Fruit fly (Drosophila melanogaster) whole organism, adult: ENCODE data around the gene Hrd3.

Experiments used
- CG11617 ChIP-seq: fragments of 200-800 bp; sonication (Bioruptor generic); optimal IDR thresholded peaks from 2 replicates; lab custom pipeline; 2017; ENCODE audit warnings: mild to moderate bottlenecking, missing biosample characterization, missing genetic modification reagents, missing genetic modification characterization
- CG12768 ChIP-seq: fragments of 200-800 bp; sonication (Bioruptor generic); optimal IDR thresholded peaks from 2 replicates; lab custom pipeline; 2017; ENCODE audit warnings: missing biosample characterization, missing genetic modification characterization, mild to moderate bottlenecking, moderate library complexity, missing genetic modification reagents
- CG14711 ChIP-seq: fragments of 200-800 bp; sonication (Bioruptor generic); optimal IDR thresholded peaks from 2 replicates; lab custom pipeline; 2018; ENCODE audit warnings: missing biosample characterization, mild to moderate bottlenecking, missing genetic modification characterization, moderate library complexity
- CG1620 ChIP-seq: fragments of 200-800 bp; sonication (Bioruptor generic); optimal IDR thresholded peaks from 2 replicates; lab custom pipeline; 2016; ENCODE audit warnings: missing biosample characterization, missing genetic modification characterization
- CG33017 ChIP-seq: fragments of 200-800 bp; sonication (Bioruptor generic); optimal IDR thresholded peaks from 2 replicates; lab custom pipeline; 2018; ENCODE audit warnings: missing biosample characterization, mild to moderate bottlenecking, missing genetic modification characterization, moderate library complexity
- CG5204 ChIP-seq: fragments of 200-800 bp; sonication (Bioruptor generic); optimal IDR thresholded peaks from 2 replicates; lab custom pipeline; 2016; ENCODE audit warnings: missing biosample characterization, missing genetic modification characterization
- CG7045 ChIP-seq: fragments of 200-800 bp; sonication (Bioruptor generic); optimal IDR thresholded peaks from 2 replicates; lab custom pipeline; 2017; ENCODE audit warnings: missing biosample characterization, mild to moderate bottlenecking, missing genetic modification characterization
- CG7101 ChIP-seq: fragments of 200-800 bp; sonication (Bioruptor generic); optimal IDR thresholded peaks from 2 replicates; lab custom pipeline; 2018; ENCODE audit warnings: missing biosample characterization, mild to moderate bottlenecking, missing genetic modification characterization, moderate library complexity
- Clk ChIP-seq: fragments of 200-800 bp; sonication (Bioruptor generic); optimal IDR thresholded peaks from 2 replicates; lab custom pipeline; 2017; ENCODE audit warnings: missing biosample characterization, missing genetic modification characterization
- Crg-1 ChIP-seq: fragments of 200-800 bp; sonication (Bioruptor generic); optimal IDR thresholded peaks from 2 replicates; lab custom pipeline; 2016; ENCODE audit warnings: missing biosample characterization, missing genetic modification characterization
- Hr96 ChIP-seq: fragments of 200-800 bp; sonication (Bioruptor generic); optimal IDR thresholded peaks from 2 replicates; lab custom pipeline; 2016; ENCODE audit warnings: missing biosample characterization, missing genetic modification characterization
- Mnt ChIP-seq: fragments of 200-800 bp; sonication (Bioruptor generic); optimal IDR thresholded peaks from 2 replicates; lab custom pipeline; 2016; ENCODE audit warnings: missing biosample characterization, mild to moderate bottlenecking, missing genetic modification characterization
- bab1 ChIP-seq: fragments of 200-800 bp; sonication (Bioruptor generic); optimal IDR thresholded peaks from 3 replicates; lab custom pipeline; 2019; ENCODE audit warnings: missing biosample characterization, mild to moderate bottlenecking, missing genetic modification characterization, moderate library complexity
- cic ChIP-seq: fragments of 200-800 bp; sonication (Bioruptor generic); optimal IDR thresholded peaks from 2 replicates; lab custom pipeline; 2017; ENCODE audit warnings: missing biosample characterization, mild to moderate bottlenecking, missing genetic modification characterization, moderate library complexity
- cnc ChIP-seq, 2 experiments: fragments of >200 bp; optimal IDR thresholded peaks; 2 replicates each; lab custom pipeline; 2017
- kay ChIP-seq: fragments of 200-800 bp; sonication (Bioruptor generic); peaks from one replicate; lab custom pipeline; 2016; ENCODE audit warnings: missing biosample characterization, missing genetic modification characterization, borderline replicate concordance
- ovo ChIP-seq: fragments of 200-800 bp; sonication (Bioruptor generic); optimal IDR thresholded peaks from 2 replicates; lab custom pipeline; 2016; ENCODE audit warnings: missing biosample characterization, missing genetic modification characterization
- pad ChIP-seq: fragments of 200-800 bp; sonication (Bioruptor generic); optimal IDR thresholded peaks from 3 replicates; lab custom pipeline; 2017; ENCODE audit warnings: missing biosample characterization, missing genetic modification characterization, mild to moderate bottlenecking, moderate library complexity, missing genetic modification reagents
- tj ChIP-seq: fragments of 200-800 bp; sonication (Bioruptor generic); optimal IDR thresholded peaks from 3 replicates; lab custom pipeline; 2017; ENCODE audit warnings: missing biosample characterization, mild to moderate bottlenecking, missing genetic modification characterization, moderate library complexity
- toe ChIP-seq: fragments of 200-800 bp; sonication (Bioruptor generic); optimal IDR thresholded peaks from 2 replicates; lab custom pipeline; 2016; ENCODE audit warnings: missing biosample characterization, missing genetic modification characterization

The Hrd3 gene

DNA sequence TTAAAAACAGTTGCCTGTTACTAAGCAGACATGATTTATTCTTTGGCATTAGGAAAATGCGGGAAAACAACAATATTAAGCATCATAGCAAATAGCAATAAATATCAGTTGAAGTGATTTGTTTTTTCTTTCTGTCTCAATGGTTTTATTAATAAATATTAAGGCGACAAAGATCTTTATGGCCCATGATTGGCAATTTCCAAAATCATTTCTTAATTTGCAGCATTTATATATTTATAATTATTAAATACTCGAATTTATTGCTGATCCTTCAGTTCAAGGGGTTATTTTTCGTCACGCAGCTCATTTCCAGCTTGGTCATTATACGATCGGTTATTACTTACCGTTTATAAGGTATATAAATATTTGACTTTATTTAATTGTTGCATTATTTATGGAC is 30.7 kb downstream of the Hrd3 start:
- no peak for TF ChIP-seq CG5204 (GFP tag; lab: Kevin White, UChicago)
- TF ChIP-seq CG11617 (GFP tag; lab: Kevin White, UChicago), result no peak
- no peak for TF ChIP-seq CG12768 (GFP tag; lab: Kevin White, UChicago)
- no peak for TF ChIP-seq CG7101 (tag; lab: Kevin White, UChicago)
- no peak for TF ChIP-seq pad (GFP tag; lab: Kevin White, UChicago)
- no peak for TF ChIP-seq CG33017 (tag; lab: Kevin White, UChicago)
- TF ChIP-seq CG7045 (GFP tag; lab: Kevin White, UChicago), result no peak
- no peak for TF ChIP-seq toe (GFP tag; lab: Kevin White, UChicago)
- TF ChIP-seq CG14711 (tag; lab: Kevin White, UChicago), result no peak
- no peak for TF ChIP-seq Mnt (GFP tag; lab: Kevin White, UChicago)
- TF ChIP-seq CG1620, result no peak
- TF ChIP-seq cnc (optimal IDR thresholded peaks at IDR 0.05; lab: Kevin White, UChicago), result no peak

DNA sequence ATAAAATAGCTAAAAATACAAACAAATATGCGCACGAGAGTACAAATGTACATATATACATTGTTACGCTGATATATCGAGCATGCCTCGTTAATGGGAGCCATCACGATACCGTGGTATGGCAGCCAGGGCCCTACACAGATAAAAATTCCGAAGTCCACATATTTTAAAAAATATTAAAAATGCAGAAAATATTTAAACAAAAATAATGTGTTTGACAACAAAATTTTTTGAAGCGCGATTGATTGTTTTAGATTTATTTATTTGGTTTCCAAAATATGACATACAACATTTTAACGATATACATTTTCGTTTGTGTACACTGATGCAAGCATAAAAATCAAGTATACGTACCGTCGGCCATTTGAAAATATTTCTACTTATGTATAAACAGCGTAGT is 31.6 kb downstream of the Hrd3 start:
- TF ChIP-seq CG5204 (GFP tag; lab: Kevin White, UChicago), result peak; percentile 66
- TF ChIP-seq cic (GFP tag; lab: Kevin White, UChicago), result no peak
- TF ChIP-seq CG14711 (tag; lab: Kevin White, UChicago), result peak; percentile 79
- TF ChIP-seq CG12768 (GFP tag; lab: Kevin White, UChicago), result peak; percentile 49
- TF ChIP-seq Mnt (GFP tag; lab: Kevin White, UChicago), result peak; percentile 25
- peak; percentile 13 for TF ChIP-seq tj
- TF ChIP-seq cnc (optimal IDR thresholded peaks at IDR 0.05; lab: Kevin White, UChicago), result no peak
- TF ChIP-seq CG33017 (tag; lab: Kevin White, UChicago), result peak; percentile 87
- TF ChIP-seq CG7045 (GFP tag; lab: Kevin White, UChicago), result peak; percentile 78
- TF ChIP-seq ovo (GFP tag; lab: Kevin White, UChicago), result no peak
- peak; percentile 69 for TF ChIP-seq CG11617 (GFP tag; lab: Kevin White, UChicago)
- TF ChIP-seq Hr96 (GFP tag; lab: Kevin White, UChicago), result peak; percentile 4
- peak; percentile 76 for TF ChIP-seq CG7101 (tag; lab: Kevin White, UChicago)
- no peak for TF ChIP-seq Clk
- TF ChIP-seq CG1620, result no peak
- no peak for TF ChIP-seq Crg-1
- TF ChIP-seq kay (GFP tag; lab: Kevin White, UChicago), result peak; percentile 88
- TF ChIP-seq toe (GFP tag; lab: Kevin White, UChicago), result peak; percentile 67
- peak; percentile 20 for TF ChIP-seq bab1 (GFP tag; lab: Kevin White, UChicago)
- peak; percentile 22 for TF ChIP-seq pad (GFP tag; lab: Kevin White, UChicago)

DNA sequence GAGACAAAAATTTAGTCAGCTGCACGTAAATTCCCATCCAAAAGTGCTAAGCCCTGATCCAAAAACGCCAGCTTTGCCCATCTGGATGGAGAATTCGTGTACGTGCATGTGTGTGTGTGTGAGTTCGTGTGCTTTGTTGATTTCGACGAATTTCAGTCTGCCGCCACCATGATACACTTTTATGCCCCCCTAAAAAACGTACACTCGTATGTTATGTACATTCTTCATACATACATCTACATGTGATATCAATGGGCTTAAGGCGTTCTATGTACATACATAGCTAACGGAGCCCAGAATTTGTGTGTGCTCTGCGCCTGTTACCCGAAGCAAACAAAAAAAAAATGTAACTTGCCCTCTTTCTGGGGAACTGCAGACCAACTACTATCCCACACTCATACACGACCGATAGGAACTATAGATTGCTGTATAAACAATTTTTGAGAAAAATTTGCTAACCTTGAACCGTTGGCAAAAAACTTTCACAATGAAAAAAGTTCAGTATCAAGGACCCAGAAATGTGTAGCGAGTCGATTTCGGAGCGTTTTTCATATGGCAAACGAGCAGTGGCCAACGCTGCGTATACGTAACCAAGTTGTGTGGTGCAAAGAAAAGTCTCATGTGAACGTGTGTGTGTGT is 32.5 kb downstream of the Hrd3 start:
- TF ChIP-seq pad (GFP tag; lab: Kevin White, UChicago) (no peak), CG12768 (GFP tag; lab: Kevin White, UChicago) (peak; percentile 32)

DNA sequence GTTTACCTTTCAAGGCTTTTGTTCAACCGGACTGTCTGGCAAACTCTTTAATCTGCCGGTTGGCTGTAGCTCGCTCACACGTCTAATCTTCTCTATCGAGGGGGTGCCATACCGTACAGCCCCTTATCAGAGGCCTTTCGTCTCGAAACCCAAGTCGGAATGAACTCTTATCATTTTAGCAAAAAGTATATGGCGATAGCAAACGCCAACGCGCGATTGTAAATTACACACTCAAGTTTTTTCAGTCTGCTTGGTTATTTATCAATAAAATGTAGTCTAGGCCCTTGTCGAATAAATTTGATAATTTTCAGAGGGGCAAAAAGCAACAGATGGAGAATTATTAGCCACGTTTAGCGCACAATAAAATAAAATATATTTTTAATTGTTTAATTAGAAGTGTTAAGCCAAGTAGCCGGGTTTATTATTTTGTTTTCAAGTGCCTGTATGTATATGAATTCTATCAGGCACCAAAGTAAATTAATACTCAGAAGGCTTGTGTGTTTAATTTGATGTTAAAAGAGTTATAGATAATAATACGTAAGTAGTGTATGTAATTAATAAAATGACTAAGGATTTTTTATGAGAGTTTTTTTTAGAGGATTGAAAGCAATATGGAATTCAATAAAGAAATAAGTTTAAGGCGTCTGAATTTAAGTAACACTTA is 33.4 kb downstream of the Hrd3 start:
- TF ChIP-seq kay (GFP tag; lab: Kevin White, UChicago) (no peak), CG5204 (GFP tag; lab: Kevin White, UChicago) (no peak), cic (GFP tag; lab: Kevin White, UChicago) (peak; percentile 90), tj (no peak), ovo (GFP tag; lab: Kevin White, UChicago) (no peak), bab1 (GFP tag; lab: Kevin White, UChicago) (no peak), CG1620 (no peak), cnc (optimal IDR thresholded peaks at IDR 0.05; lab: Kevin White, UChicago) (peak in 1 of 2 experiments; percentile 16), Crg-1 (no peak), CG12768 (GFP tag; lab: Kevin White, UChicago) (peak; percentile 18), CG7101 (tag; lab: Kevin White, UChicago) (no peak), Mnt (GFP tag; lab: Kevin White, UChicago) (peak; percentile 34), Clk (no peak), toe (GFP tag; lab: Kevin White, UChicago) (no peak), Hr96 (GFP tag; lab: Kevin White, UChicago) (no peak), CG33017 (tag; lab: Kevin White, UChicago) (peak; percentile 24), CG11617 (GFP tag; lab: Kevin White, UChicago) (no peak), CG14711 (tag; lab: Kevin White, UChicago) (no peak), pad (GFP tag; lab: Kevin White, UChicago) (no peak), CG7045 (GFP tag; lab: Kevin White, UChicago) (no peak)

DNA sequence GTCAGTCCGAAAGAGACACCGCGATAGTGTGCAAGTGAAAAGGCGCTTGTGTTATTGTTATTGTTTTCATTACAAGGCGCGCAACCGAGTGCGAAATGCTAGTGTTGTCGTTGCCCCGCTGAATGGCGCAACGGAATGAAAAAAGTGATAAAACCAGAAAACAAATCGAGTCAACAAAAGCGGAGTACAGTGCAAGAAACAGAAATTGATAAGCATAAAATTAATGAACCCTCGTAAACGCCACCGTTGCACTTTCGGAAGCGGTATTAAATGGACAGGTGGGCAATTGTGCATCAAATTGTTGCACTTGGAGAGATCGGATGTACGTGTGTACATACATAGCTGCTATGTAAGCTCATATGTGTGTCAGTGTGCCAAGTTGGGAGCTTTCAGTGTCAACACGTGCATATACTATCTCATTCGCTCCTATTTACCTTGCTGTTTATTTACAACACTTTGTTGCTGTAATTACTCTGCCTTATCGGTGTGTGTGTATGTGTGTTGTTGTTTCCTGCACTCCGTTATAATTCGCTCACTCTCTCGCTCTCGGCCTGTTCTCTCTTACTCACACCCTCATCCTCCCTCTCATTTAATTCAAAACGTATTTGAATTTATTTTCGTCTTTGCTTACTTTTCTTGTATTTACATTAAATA is 34.8 kb downstream of the Hrd3 start:
- peak; percentile 79 for TF ChIP-seq CG11617 (GFP tag; lab: Kevin White, UChicago)
- peak; percentile 88 for TF ChIP-seq tj
- peak; percentile 72 for TF ChIP-seq CG33017 (tag; lab: Kevin White, UChicago)
- TF ChIP-seq Clk, result peak; percentile 81
- no peak for TF ChIP-seq CG1620
- TF ChIP-seq kay (GFP tag; lab: Kevin White, UChicago), result peak; percentile 98
- TF ChIP-seq ovo (GFP tag; lab: Kevin White, UChicago), result peak; percentile 94
- peak; percentile 92 for TF ChIP-seq Crg-1
- TF ChIP-seq Mnt (GFP tag; lab: Kevin White, UChicago), result peak; percentile 91
- TF ChIP-seq CG7045 (GFP tag; lab: Kevin White, UChicago), result peak; percentile 80
- peak; percentile 89 for TF ChIP-seq pad (GFP tag; lab: Kevin White, UChicago)
- TF ChIP-seq cic (GFP tag; lab: Kevin White, UChicago), result peak; percentile 99
- no peak for TF ChIP-seq cnc (optimal IDR thresholded peaks at IDR 0.05; lab: Kevin White, UChicago)
- TF ChIP-seq toe (GFP tag; lab: Kevin White, UChicago), result peak; percentile 54
- TF ChIP-seq CG14711 (tag; lab: Kevin White, UChicago), result no peak
- TF ChIP-seq bab1 (GFP tag; lab: Kevin White, UChicago), result peak; percentile 4
- peak; percentile 77 for TF ChIP-seq CG7101 (tag; lab: Kevin White, UChicago)
- peak; percentile 55 for TF ChIP-seq CG12768 (GFP tag; lab: Kevin White, UChicago)
- TF ChIP-seq CG5204 (GFP tag; lab: Kevin White, UChicago), result peak; percentile 11
- peak; percentile 65 for TF ChIP-seq Hr96 (GFP tag; lab: Kevin White, UChicago)
